Fruit fly (Drosophila melanogaster) whole organism: ENCODE data around the gene CG6753.
A peak's percentile ranks its signal among the peaks of the same experiment; 100 is the strongest.

Experiments used
- CG8478 ChIP-seq: fragments of >200 bp; optimal IDR thresholded peaks from 2 replicates; lab custom pipeline; 2018; ENCODE audit warnings: inconsistent platforms
- Dll ChIP-seq: fragments of >200 bp; optimal IDR thresholded peaks from 2 replicates; lab custom pipeline; 2017
- EcR ChIP-seq, 2 experiments: fragments of >200 bp; optimal IDR thresholded peaks; 2 replicates each; lab custom pipeline; 2017; ENCODE audit warnings: missing biosample characterization in 2 of 2, missing genetic modification characterization in 2 of 2, missing genetic modification reagents in 2 of 2
- pan ChIP-seq: fragments of >200 bp; optimal IDR thresholded peaks from 2 replicates; lab custom pipeline; 2017
- psq ChIP-seq: fragments of >200 bp; optimal IDR thresholded peaks from 2 replicates; lab custom pipeline; 2017
- usp ChIP-seq: fragments of >200 bp; optimal IDR thresholded peaks from 2 replicates; lab custom pipeline; 2017; ENCODE audit warnings: missing biosample characterization, missing genetic modification characterization, mixed read lengths

Gene CG6753

dm6 chr3R:12656946-12657566, 14.8 kb upstream of the CG6753 start:
- TF ChIP-seq EcR (GFP tag; optimal IDR thresholded peaks at IDR 0.05; lab: Kevin White, UChicago) (no peak), Dll (lab: Kevin White, UChicago) (no peak), pan (lab: Kevin White, UChicago) (no peak), usp (no peak), CG8478 (no peak), psq (lab: Kevin White, UChicago) (no peak)

dm6 chr3R:12654253-12654623, 12.0 kb upstream of the CG6753 start, which contains the start of gene CG6225:
Gene CG6225, plus strand, starts transcription at chr3R:12654577.
- TF ChIP-seq EcR (GFP tag; optimal IDR thresholded peaks at IDR 0.05; lab: Kevin White, UChicago), result no peak
- no peak for TF ChIP-seq psq (lab: Kevin White, UChicago)
- TF ChIP-seq pan (lab: Kevin White, UChicago), result no peak
- TF ChIP-seq CG8478, result no peak
- no peak for TF ChIP-seq usp
- TF ChIP-seq Dll (lab: Kevin White, UChicago), result no peak

dm6 chr3R:12653511-12654252, 11.4 kb upstream of the CG6753 start:
- TF ChIP-seq CG8478 (no peak), pan (lab: Kevin White, UChicago) (no peak), psq (lab: Kevin White, UChicago) (no peak), Dll (lab: Kevin White, UChicago) (no peak), usp (no peak), EcR (GFP tag; optimal IDR thresholded peaks at IDR 0.05; lab: Kevin White, UChicago) (no peak)

dm6 chr3R:12652736-12653135, 10.5 kb upstream of the CG6753 start:
- TF ChIP-seq CG8478 (no peak), EcR (GFP tag; optimal IDR thresholded peaks at IDR 0.05; lab: Kevin White, UChicago) (no peak), Dll (lab: Kevin White, UChicago) (no peak), pan (lab: Kevin White, UChicago) (no peak), psq (lab: Kevin White, UChicago) (no peak), usp (no peak)

dm6 chr3R:12650537-12650936, 8.3 kb upstream of the CG6753 start:
- TF ChIP-seq EcR (GFP tag; optimal IDR thresholded peaks at IDR 0.05; lab: Kevin White, UChicago), result no peak
- no peak for TF ChIP-seq psq (lab: Kevin White, UChicago)
- TF ChIP-seq usp, result no peak
- TF ChIP-seq pan (lab: Kevin White, UChicago), result no peak
- TF ChIP-seq CG8478, result no peak
- TF ChIP-seq Dll (lab: Kevin White, UChicago), result no peak

dm6 chr3R:12649099-12650029, 7.1 kb upstream of the CG6753 start:
- TF ChIP-seq Dll (lab: Kevin White, UChicago) (no peak), usp (no peak), psq (lab: Kevin White, UChicago) (no peak), CG8478 (no peak), pan (lab: Kevin White, UChicago) (no peak), EcR (GFP tag; optimal IDR thresholded peaks at IDR 0.05; lab: Kevin White, UChicago) (no peak)

dm6 chr3R:12647954-12648353, 5.7 kb upstream of the CG6753 start, which contains the start of gene Dtg:
Gene Dtg, plus strand, starts transcription at chr3R:12648058.
- peak in 1 of 2 experiments; percentile 30 for TF ChIP-seq EcR (GFP tag; optimal IDR thresholded peaks at IDR 0.05; lab: Kevin White, UChicago)
- TF ChIP-seq usp, result no peak

dm6 chr3R:12647348-12647747, 5.1 kb upstream of the CG6753 start:
- no peak for TF ChIP-seq usp

- TF ChIP-seq CG8478 (no peak), EcR (GFP tag; optimal IDR thresholded peaks at IDR 0.05; lab: Kevin White, UChicago) (no peak), usp (no peak), Dll (lab: Kevin White, UChicago) (no peak), psq (lab: Kevin White, UChicago) (no peak), pan (lab: Kevin White, UChicago) (no peak)
Measured at dm6 chr3R:12646926-12647325, 4.6 kb upstream of the CG6753 start.

- TF ChIP-seq Dll (lab: Kevin White, UChicago), result no peak
- no peak for TF ChIP-seq EcR (GFP tag; optimal IDR thresholded peaks at IDR 0.05; lab: Kevin White, UChicago)
- TF ChIP-seq pan (lab: Kevin White, UChicago), result no peak
- no peak for TF ChIP-seq CG8478
- no peak for TF ChIP-seq psq (lab: Kevin White, UChicago)
- no peak for TF ChIP-seq usp
Measured at dm6 chr3R:12645771-12646317, 3.6 kb upstream of the CG6753 start.

dm6 chr3R:12644621-12645310, 2.5 kb upstream of the CG6753 start:
- TF ChIP-seq pan (lab: Kevin White, UChicago) (no peak), Dll (lab: Kevin White, UChicago) (no peak), psq (lab: Kevin White, UChicago) (no peak), EcR (GFP tag; optimal IDR thresholded peaks at IDR 0.05; lab: Kevin White, UChicago) (no peak), CG8478 (no peak)
